Worm (Caenorhabditis elegans): ENCODE results near the gene pld-1.

Gene pld-1

ce11 chrII:5057315-5057714, 34.2 kb downstream of the pld-1 start (continued):
- TF ChIP-seq lin-15B (tag; optimal IDR thresholded peaks at IDR 0.05) = no peak
- peak; percentile 79 for TF ChIP-seq snu-23 (GFP tag; optimal IDR thresholded peaks at IDR 0.05)
- no peak for TF ChIP-seq fkh-8 (tag; optimal IDR thresholded peaks at IDR 0.05)
- TF ChIP-seq nhr-28 (tag; optimal IDR thresholded peaks at IDR 0.05) = no peak
- peak; percentile 53 to 77 for TF ChIP-seq lin-35 (GFP tag; optimal IDR thresholded peaks at IDR 0.05)
- TF ChIP-seq nhr-47 (tag; optimal IDR thresholded peaks at IDR 0.05) = peak; percentile 70
- TF ChIP-seq lin-39 (tag; optimal IDR thresholded peaks at IDR 0.05) = no peak
- no peak for TF ChIP-seq nhr-84 (tag; optimal IDR thresholded peaks at IDR 0.05)
- no peak for TF ChIP-seq vab-15 (tag; optimal IDR thresholded peaks at IDR 0.05)
- TF ChIP-seq elt-3 (tag; optimal IDR thresholded peaks at IDR 0.05) = peak in 1 of 6 experiments; percentile 59
- peak; percentile 44 for TF ChIP-seq C16A3.4 (tag; optimal IDR thresholded peaks at IDR 0.05)
- no peak for TF ChIP-seq C04F5.9 (tag; optimal IDR thresholded peaks at IDR 0.05)
- no peak for TF ChIP-seq ztf-4 (tag; optimal IDR thresholded peaks at IDR 0.05)
- TF ChIP-seq lin-14 (GFP tag; optimal IDR thresholded peaks at IDR 0.05) = peak; percentile 53
- TF ChIP-seq nhr-77 (tag; optimal IDR thresholded peaks at IDR 0.05) = peak; percentile 23
- no peak for TF ChIP-seq pqm-1 (tag; optimal IDR thresholded peaks at IDR 0.05)
- no peak for TF ChIP-seq egl-13 (tag; optimal IDR thresholded peaks at IDR 0.05)
- no peak for TF ChIP-seq irx-1 (tag; optimal IDR thresholded peaks at IDR 0.05)
- TF ChIP-seq ets-5 (GFP tag; IDR thresholded peaks at IDR 0.05) = no peak
- no peak for TF ChIP-seq mef-2 (tag; optimal IDR thresholded peaks at IDR 0.05)
- no peak for TF ChIP-seq ceh-8 (GFP tag; optimal IDR thresholded peaks at IDR 0.05)
- TF ChIP-seq ces-1 (GFP tag; optimal IDR thresholded peaks at IDR 0.05) = no peak
- 0 out of 2 replicates have a peak, but pooled peaks have one; percentile 43 for TF ChIP-seq mab-9 (GFP tag; IDR thresholded peaks at IDR 0.05)
- peak; percentile 76 to 79 for TF ChIP-seq lsy-2 (tag; optimal IDR thresholded peaks at IDR 0.05)
- TF ChIP-seq nhr-20 (tag; optimal IDR thresholded peaks at IDR 0.05) = peak; percentile 76
- TF ChIP-seq ceh-88 (GFP tag; IDR thresholded peaks at IDR 0.05) = no peak
- TF ChIP-seq ceh-90 (tag; optimal IDR thresholded peaks at IDR 0.05) = no peak
- peak; percentile 41 to 67 for TF ChIP-seq efl-1 (optimal IDR thresholded peaks at IDR 0.05)
- peak; percentile 39 to 94 for TF ChIP-seq efl-1 (GFP tag; optimal IDR thresholded peaks at IDR 0.05 in 1 of 2)
- TF ChIP-seq mdl-1 (tag; optimal IDR thresholded peaks at IDR 0.05) = peak in 1 of 2 experiments; percentile 60
- TF ChIP-seq Y116A8C.19 (tag; optimal IDR thresholded peaks at IDR 0.05; ENCODE audit: borderline replicate concordance) = no peak
- TF ChIP-seq fos-1 (tag; optimal IDR thresholded peaks at IDR 0.05) = peak; percentile 29

DNA sequence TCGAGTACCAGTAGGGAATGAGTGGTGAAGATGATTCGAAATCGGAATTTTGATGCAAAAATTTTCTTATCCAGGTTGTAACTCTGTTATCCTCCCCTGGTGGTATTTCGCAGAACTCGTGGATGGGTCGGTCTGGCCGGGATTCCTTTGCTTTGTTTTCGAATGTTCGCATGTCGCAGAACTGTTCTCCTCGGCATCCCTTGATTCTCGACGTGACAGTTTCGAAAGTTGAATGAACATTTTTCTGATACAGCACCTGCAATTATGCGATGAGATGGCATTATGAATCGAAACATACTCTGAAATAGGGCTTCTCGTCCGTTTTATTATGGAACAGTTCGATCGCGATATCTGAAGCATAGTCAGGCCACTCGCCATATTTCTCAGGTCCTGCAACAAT, 35.2 kb downstream of the pld-1 start:
- no peak for TF ChIP-seq sptf-1 (tag; optimal IDR thresholded peaks at IDR 0.05)
- peak; percentile 47 for TF ChIP-seq nhr-85 (tag)
- TF ChIP-seq efl-1 (optimal IDR thresholded peaks at IDR 0.05) = no peak
- TF ChIP-seq efl-1 (GFP tag; optimal IDR thresholded peaks at IDR 0.05 in 1 of 2) = peak in 1 of 2 experiments; percentile 92
- TF ChIP-seq nhr-77 (tag; optimal IDR thresholded peaks at IDR 0.05) = peak; percentile 7
- TF ChIP-seq lsy-2 (tag; optimal IDR thresholded peaks at IDR 0.05) = peak in 1 of 2 experiments; percentile 2
- peak; percentile 0 for TF ChIP-seq dsc-1 (tag; optimal IDR thresholded peaks at IDR 0.05)
- TF ChIP-seq egl-13 (tag; optimal IDR thresholded peaks at IDR 0.05) = no peak
- no peak for TF ChIP-seq nhr-237 (tag; optimal IDR thresholded peaks at IDR 0.05)

ce11 chrII:5055129-5055666, 36.3 kb downstream of the pld-1 start, which contains the start of the genes ify-1 and rpl-22:
TSS of gene ify-1 (minus strand) at chrII:5055179.
TSS of gene rpl-22 (plus strand) at chrII:5055616.
- peak; percentile 53; the same call in 1 of the 2 replicates for TF ChIP-seq mab-9 (GFP tag; IDR thresholded peaks at IDR 0.05)
- peak; percentile 96 for TF ChIP-seq nhr-85 (tag)
- TF ChIP-seq hpl-2 (GFP tag; optimal IDR thresholded peaks at IDR 0.05) = peak; percentile 75
- TF ChIP-seq lin-14 (GFP tag; optimal IDR thresholded peaks at IDR 0.05) = peak; percentile 92
- peak; percentile 87 for TF ChIP-seq fkh-10 (GFP tag; optimal IDR thresholded peaks at IDR 0.05)
- TF ChIP-seq sox-4 (tag; optimal IDR thresholded peaks at IDR 0.05) = peak; percentile 48
- peak; percentile 93 to 94 (median 94) for TF ChIP-seq dpl-1 (GFP tag; optimal IDR thresholded peaks at IDR 0.05)
- no peak for TF ChIP-seq nhr-84 (tag; optimal IDR thresholded peaks at IDR 0.05)
- peak; percentile 36 for TF ChIP-seq aha-1 (tag; optimal IDR thresholded peaks at IDR 0.05)
- TF ChIP-seq mep-1 (tag; optimal IDR thresholded peaks at IDR 0.05) = peak; percentile 95
- TF ChIP-seq ceh-8 (GFP tag; optimal IDR thresholded peaks at IDR 0.05) = peak; percentile 83
- peak; percentile 90 for TF ChIP-seq vab-15 (tag; optimal IDR thresholded peaks at IDR 0.05)
- TF ChIP-seq ceh-82 (tag; optimal IDR thresholded peaks at IDR 0.05) = peak; percentile 89 to 97 (median 94)
- TF ChIP-seq skn-1 (tag; optimal IDR thresholded peaks at IDR 0.05) = peak; percentile 95
- no peak for TF ChIP-seq unc-98 (GFP tag; IDR thresholded peaks at IDR 0.05)
- TF ChIP-seq nhr-28 (tag; optimal IDR thresholded peaks at IDR 0.05) = no peak
- peak; percentile 96 for TF ChIP-seq rnt-1 (tag; optimal IDR thresholded peaks at IDR 0.05)
- TF ChIP-seq nhr-47 (tag; optimal IDR thresholded peaks at IDR 0.05) = peak; percentile 94
- TF ChIP-seq lin-15B (tag; optimal IDR thresholded peaks at IDR 0.05) = peak; percentile 97
- no peak for TF ChIP-seq unc-62 (GFP tag; optimal IDR thresholded peaks at IDR 0.05)
- TF ChIP-seq lir-3 (tag; optimal IDR thresholded peaks at IDR 0.05; ENCODE audit: poor library complexity) = peak; percentile 81
- TF ChIP-seq nhr-20 (tag; optimal IDR thresholded peaks at IDR 0.05) = peak; percentile 97
- peak; percentile 95 to 98 for TF ChIP-seq lin-35 (GFP tag; optimal IDR thresholded peaks at IDR 0.05)
- peak; percentile 72 for TF ChIP-seq nhr-11 (tag; optimal IDR thresholded peaks at IDR 0.05)
